Fruit fly (Drosophila melanogaster) whole organism, embryonic: ENCODE results near the gene Lst8.
A peak's percentile ranks its signal among the peaks of the same experiment; 100 is the strongest.

Source experiments
- Atf3 ChIP-seq: fragments of 200-800 bp; sonication (Bioruptor generic); optimal IDR thresholded peaks from 3 replicates; lab custom pipeline; 2016; ENCODE audit warnings: missing biosample characterization, missing genetic modification characterization
- CG10565 ChIP-seq: fragments of 200-800 bp; sonication (Bioruptor generic); optimal IDR thresholded peaks from 3 replicates; lab custom pipeline; 2016; ENCODE audit warnings: missing biosample characterization, mild to moderate bottlenecking, missing genetic modification characterization
- CG10654 ChIP-seq: fragments of 200-800 bp; sonication (Bioruptor generic); optimal IDR thresholded peaks from 2 replicates; lab custom pipeline; 2016; ENCODE audit warnings: missing biosample characterization, missing genetic modification characterization
- CG11504 ChIP-seq: fragments of 200-800 bp; sonication (Bioruptor generic); optimal IDR thresholded peaks from 3 replicates; lab custom pipeline; 2019; ENCODE audit warnings: missing biosample characterization, mild to moderate bottlenecking, missing genetic modification characterization, moderate library complexity
- CG12659 ChIP-seq: fragments of 200-800 bp; sonication (Bioruptor generic); optimal IDR thresholded peaks from 3 replicates; lab custom pipeline; 2017; ENCODE audit warnings: mild to moderate bottlenecking, missing biosample characterization, missing genetic modification reagents, missing genetic modification characterization
- CG14014 ChIP-seq: fragments of 200-800 bp; sonication (Bioruptor generic); IDR thresholded peaks from 2 replicates; pipeline ENCODE4 v1.3.6; 2022; ENCODE audit warnings: missing biosample characterization, missing genetic modification characterization
- CG1529 ChIP-seq: fragments of 200-800 bp; sonication (Bioruptor generic); optimal IDR thresholded peaks from 3 replicates; lab custom pipeline; 2018; ENCODE audit warnings: missing biosample characterization, missing genetic modification characterization
- CG16815 ChIP-seq: fragments of 200-800 bp; sonication (Bioruptor generic); optimal IDR thresholded peaks from 3 replicates; lab custom pipeline; 2017; ENCODE audit warnings: missing biosample characterization, mild to moderate bottlenecking, missing genetic modification characterization
- CG1792 ChIP-seq: fragments of 200-800 bp; sonication (Bioruptor generic); optimal IDR thresholded peaks from 2 replicates; lab custom pipeline; 2016; ENCODE audit warnings: missing biosample characterization, missing genetic modification characterization
- CG18476 ChIP-seq: fragments of 200-800 bp; sonication (Bioruptor generic); optimal IDR thresholded peaks from 2 replicates; lab custom pipeline; 2016; ENCODE audit warnings: missing biosample characterization, mild to moderate bottlenecking, missing genetic modification characterization
- CG3163 ChIP-seq: fragments of 200-800 bp; sonication (Bioruptor generic); optimal IDR thresholded peaks from 3 replicates; lab custom pipeline; 2016; ENCODE audit warnings: missing biosample characterization, missing genetic modification characterization
- CG33213 ChIP-seq: fragments of 200-800 bp; sonication (Bioruptor generic); optimal IDR thresholded peaks from 3 replicates; lab custom pipeline; 2016; ENCODE audit warnings: missing biosample characterization, missing genetic modification characterization
- CG5953 ChIP-seq: fragments of 200-800 bp; sonication (Bioruptor generic); IDR thresholded peaks from 2 replicates; pipeline ENCODE4 v1.3.6; 2022; ENCODE audit warnings: missing biosample characterization, missing genetic modification characterization
- CG7271 ChIP-seq: fragments of 200-800 bp; sonication (Bioruptor generic); optimal IDR thresholded peaks from 2 replicates; lab custom pipeline; 2018; ENCODE audit warnings: missing biosample characterization, mild to moderate bottlenecking, missing genetic modification characterization, moderate library complexity
- CG7786 ChIP-seq: fragments of 200-800 bp; sonication (Bioruptor generic); optimal IDR thresholded peaks from 2 replicates; lab custom pipeline; 2016; ENCODE audit warnings: missing biosample characterization, missing genetic modification characterization
- CG9876 ChIP-seq: fragments of 200-800 bp; sonication (Bioruptor generic); optimal IDR thresholded peaks from 2 replicates; lab custom pipeline; 2016; ENCODE audit warnings: missing biosample characterization, missing genetic modification characterization
- Camta ChIP-seq: fragments of 200-800 bp; sonication (Bioruptor generic); optimal IDR thresholded peaks from 2 replicates; lab custom pipeline; 2016; ENCODE audit warnings: missing biosample characterization, missing genetic modification characterization
- CrebB ChIP-seq: fragments of 200-800 bp; sonication (Bioruptor generic); optimal IDR thresholded peaks from 3 replicates; lab custom pipeline; 2018; ENCODE audit warnings: missing biosample characterization, mild to moderate bottlenecking, missing genetic modification characterization
- Fer3 ChIP-seq: fragments of 200-800 bp; sonication (Bioruptor generic); optimal IDR thresholded peaks from 2 replicates; lab custom pipeline; 2018; ENCODE audit warnings: missing biosample characterization, mild to moderate bottlenecking, missing genetic modification characterization, moderate library complexity
- HLH54F ChIP-seq: fragments of 200-800 bp; sonication (Bioruptor generic); optimal IDR thresholded peaks from 3 replicates; lab custom pipeline; 2016; ENCODE audit warnings: missing biosample characterization, missing genetic modification characterization
- Mrtf ChIP-seq: fragments of 200-800 bp; sonication (Bioruptor generic); IDR thresholded peaks from 3 replicates; pipeline ENCODE4 v1.3.6; 2022; ENCODE audit warnings: missing biosample characterization, missing genetic modification characterization
- Nf-YC ChIP-seq: fragments of 200-800 bp; optimal IDR thresholded peaks from 3 replicates; lab custom pipeline; 2019; ENCODE audit warnings: missing biosample characterization, mild to moderate bottlenecking, missing genetic modification characterization, moderate library complexity
- Oli ChIP-seq: fragments of 200-800 bp; sonication (Bioruptor generic); optimal IDR thresholded peaks from 2 replicates; lab custom pipeline; 2018; ENCODE audit warnings: missing biosample characterization, mild to moderate bottlenecking, missing genetic modification characterization, moderate library complexity
- Optix ChIP-seq: fragments of 200-800 bp; sonication (Bioruptor generic); IDR thresholded peaks from 3 replicates; pipeline ENCODE4 v1.3.6; 2022; ENCODE audit warnings: missing biosample characterization, missing genetic modification characterization
- Side ChIP-seq: fragments of 200-800 bp; sonication (Bioruptor generic); optimal IDR thresholded peaks from 2 replicates; lab custom pipeline; 2016; ENCODE audit warnings: missing biosample characterization, missing genetic modification characterization
- Spps ChIP-seq: fragments of 200-800 bp; sonication (Bioruptor generic); optimal IDR thresholded peaks from 2 replicates; lab custom pipeline; 2018; ENCODE audit warnings: missing biosample characterization, mild to moderate bottlenecking, missing genetic modification characterization
- Sry-β ChIP-seq: fragments of 200-800 bp; sonication (Bioruptor generic); optimal IDR thresholded peaks from 2 replicates; lab custom pipeline; 2018; ENCODE audit warnings: missing biosample characterization, mild to moderate bottlenecking, missing genetic modification characterization, moderate library complexity
- Sry-δ ChIP-seq: fragments of 200-800 bp; sonication (Bioruptor generic); optimal IDR thresholded peaks from 2 replicates; lab custom pipeline; 2016; ENCODE audit warnings: missing biosample characterization, missing genetic modification characterization
- Vsx1 ChIP-seq: fragments of 200-800 bp; sonication (Bioruptor generic); optimal IDR thresholded peaks from 2 replicates; lab custom pipeline; 2017; ENCODE audit warnings: missing biosample characterization, mild to moderate bottlenecking, missing genetic modification characterization, missing genetic modification reagents
- bab2 ChIP-seq: fragments of 200-800 bp; sonication (Bioruptor generic); optimal IDR thresholded peaks from 2 replicates; lab custom pipeline; 2016; ENCODE audit warnings: missing biosample characterization, missing genetic modification characterization
- cas ChIP-seq: fragments of 200-800 bp; sonication (Bioruptor generic); IDR thresholded peaks from 2 replicates; pipeline ENCODE4 v1.3.6; 2022; ENCODE audit warnings: missing biosample characterization, missing genetic modification characterization
- cg ChIP-seq: fragments of 200-800 bp; sonication (Bioruptor generic); optimal IDR thresholded peaks from 3 replicates; lab custom pipeline; 2019; ENCODE audit warnings: missing biosample characterization, mild to moderate bottlenecking, missing genetic modification characterization, moderate library complexity
- dan ChIP-seq: fragments of 200-800 bp; sonication (Bioruptor generic); IDR thresholded peaks from 2 replicates; pipeline ENCODE4 v1.3.6; 2022; ENCODE audit warnings: missing biosample characterization, missing genetic modification characterization
- dmrt11E ChIP-seq: fragments of 200-800 bp; sonication (Bioruptor generic); optimal IDR thresholded peaks from 3 replicates; lab custom pipeline; 2018; ENCODE audit warnings: missing biosample characterization, mild to moderate bottlenecking, missing genetic modification characterization, moderate library complexity
- exex ChIP-seq: fragments of 200-800 bp; sonication (Bioruptor generic); optimal IDR thresholded peaks from 4 replicates; lab custom pipeline; 2018; ENCODE audit warnings: missing biosample characterization, mild to moderate bottlenecking, missing genetic modification characterization, moderate library complexity
- eyg ChIP-seq: fragments of 200-800 bp; sonication (Bioruptor generic); optimal IDR thresholded peaks from 3 replicates; lab custom pipeline; 2016; ENCODE audit warnings: missing biosample characterization, missing genetic modification characterization
- fru ChIP-seq: fragments of >200 bp; optimal IDR thresholded peaks from 2 replicates; lab custom pipeline; 2017
- gcm ChIP-seq: fragments of 200-800 bp; sonication (Bioruptor generic); optimal IDR thresholded peaks from 2 replicates; lab custom pipeline; 2019; ENCODE audit warnings: missing biosample characterization, mild to moderate bottlenecking, missing genetic modification characterization, moderate library complexity
- h ChIP-seq: fragments of >200 bp; optimal IDR thresholded peaks from 2 replicates; lab custom pipeline; 2017
- klu ChIP-seq: fragments of 200-800 bp; sonication (Bioruptor generic); IDR thresholded peaks from 2 replicates; pipeline ENCODE4 v1.3.6; 2022; ENCODE audit warnings: missing biosample characterization, missing genetic modification characterization
- lov ChIP-seq, 2 experiments: fragments of 200-800 bp in 1 of 2; fragments of >200 bp in 1 of 2; sonication (Bioruptor generic) in 1 of 2; IDR thresholded peaks in 1 of 2; optimal IDR thresholded peaks in 1 of 2; 2 replicates in 1 of 2; 3 replicates in 1 of 2; pipeline versions ENCODE4 v1.3.6 to Lab custom; 2017 to 2022; ENCODE audit warnings: missing biosample characterization in 1 of 2, missing genetic modification characterization in 1 of 2
- odd ChIP-seq: fragments of 200-800 bp; sonication (Bioruptor generic); optimal IDR thresholded peaks from 2 replicates; lab custom pipeline; 2017; ENCODE audit warnings: missing biosample characterization, mild to moderate bottlenecking, missing genetic modification characterization
- pan ChIP-seq, 4 experiments: fragments of >200 bp in 3 of 4; fragments of 200-800 bp in 1 of 4; sonication (Bioruptor generic) in 1 of 4; optimal IDR thresholded peaks in 3 of 4; IDR thresholded peaks in 1 of 4; 2 replicates each; pipeline versions ENCODE4 v1.3.6 to Lab custom; 2017 to 2022; ENCODE audit warnings: missing biosample characterization in 2 of 4, missing genetic modification characterization in 2 of 4, mixed read lengths in 1 of 4
- row ChIP-seq: fragments of 200-800 bp; sonication (Bioruptor generic); IDR thresholded peaks from 3 replicates; pipeline ENCODE4 v1.3.6; 2022; ENCODE audit warnings: missing biosample characterization, missing genetic modification characterization
- slou ChIP-seq: fragments of 200-800 bp; sonication (Bioruptor generic); optimal IDR thresholded peaks from 3 replicates; lab custom pipeline; 2016; ENCODE audit warnings: missing biosample characterization, missing genetic modification characterization
- sqz ChIP-seq: fragments of 200-800 bp; sonication (Bioruptor generic); optimal IDR thresholded peaks from 3 replicates; lab custom pipeline; 2018; ENCODE audit warnings: missing biosample characterization, mild to moderate bottlenecking, missing genetic modification characterization
- ssp ChIP-seq: fragments of 200-800 bp; sonication (Bioruptor generic); IDR thresholded peaks from 2 replicates; pipeline ENCODE4 v1.3.6; 2022; ENCODE audit warnings: missing biosample characterization, missing genetic modification characterization
- tll ChIP-seq, 2 experiments: fragments of 200-800 bp in 1 of 2; fragments of >200 bp in 1 of 2; sonication (Bioruptor generic) in 1 of 2; optimal IDR thresholded peaks; 2 replicates each; lab custom pipeline; 2017 to 2019; ENCODE audit warnings: missing biosample characterization in 2 of 2, missing genetic modification characterization in 2 of 2, mild to moderate bottlenecking in 1 of 2, moderate library complexity in 1 of 2
- usp ChIP-seq: fragments of >200 bp; optimal IDR thresholded peaks from 2 replicates; lab custom pipeline; 2017; ENCODE audit warnings: missing biosample characterization, missing genetic modification characterization
- zfh1 ChIP-seq: fragments of 200-800 bp; sonication (Bioruptor generic); IDR thresholded peaks from 3 replicates; pipeline ENCODE4 v1.3.6; 2022; ENCODE audit warnings: missing biosample characterization, missing genetic modification characterization

Gene Lst8

DNA sequence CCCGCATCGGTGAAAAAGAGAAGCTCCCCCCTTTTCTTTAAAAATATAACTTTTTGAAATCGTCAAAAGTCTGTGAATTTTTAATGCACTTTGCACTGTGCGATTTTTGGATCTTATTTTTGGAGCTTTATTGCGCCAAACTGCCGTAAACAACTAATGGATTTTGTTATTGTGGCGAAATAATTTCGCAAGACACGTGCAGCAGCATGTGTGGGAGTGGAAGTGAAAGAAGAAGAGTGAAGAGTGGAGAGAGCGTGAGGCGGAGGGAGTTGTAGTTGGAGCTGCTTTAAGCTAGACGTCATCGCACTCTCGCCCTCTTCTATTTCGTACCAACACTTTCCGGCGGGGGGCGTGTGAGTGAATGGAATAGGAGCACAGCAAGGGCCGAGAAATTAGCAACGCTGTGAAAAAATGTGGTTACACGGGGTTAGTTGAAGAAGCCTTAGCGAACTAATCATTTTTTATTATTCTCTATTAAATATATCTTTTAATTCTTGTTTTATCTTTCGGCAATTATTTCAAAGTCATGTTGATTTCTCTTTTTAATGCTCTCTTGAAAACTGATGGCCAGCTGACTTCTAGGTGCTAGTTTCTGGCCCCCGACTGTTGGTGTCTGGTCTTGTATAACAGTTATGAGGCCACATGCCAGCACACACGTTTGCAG, 22.2 kb downstream of the Lst8 start (continued):
- TF ChIP-seq gcm (GFP tag; lab: Kevin White, UChicago), result peak; percentile 93
- peak; percentile 39 for TF ChIP-seq Side (GFP tag; lab: Kevin White, UChicago)
- TF ChIP-seq CG10654 (GFP tag; lab: Kevin White, UChicago), result peak; percentile 82
- TF ChIP-seq ssp (GFP tag; lab: Robert Waterston, UW), result peak; percentile 85
- peak; percentile 93 for TF ChIP-seq Fer3
- TF ChIP-seq CG18476, result peak; percentile 90
- TF ChIP-seq fru, result no peak
- TF ChIP-seq Nf-YC (tag; lab: Kevin White, UChicago), result peak; percentile 87
- peak; percentile 90 for TF ChIP-seq sqz (GFP tag; lab: Kevin White, UChicago)
- TF ChIP-seq CG5953 (GFP tag; lab: Robert Waterston, UW), result peak; percentile 89
- no peak for TF ChIP-seq Sry-δ (GFP tag; lab: Kevin White, UChicago)
- peak; percentile 95 for TF ChIP-seq CG11504 (tag; lab: Kevin White, UChicago)
- peak; percentile 31 for TF ChIP-seq Sry-β (GFP tag; lab: Kevin White, UChicago)
- TF ChIP-seq Optix (GFP tag; lab: Robert Waterston, UW), result peak; percentile 92
- peak; percentile 78 for TF ChIP-seq dmrt11E (tag; lab: Kevin White, UChicago)
- TF ChIP-seq tll (GFP tag; optimal IDR thresholded peaks at IDR 0.05; lab: Kevin White, UChicago), result no peak
- peak; percentile 92 for TF ChIP-seq Vsx1 (GFP tag; lab: Kevin White, UChicago)
- peak; percentile 29 for TF ChIP-seq CG10565 (GFP tag; lab: Kevin White, UChicago)
- peak; percentile 65 for TF ChIP-seq slou (GFP tag; lab: Kevin White, UChicago)
- TF ChIP-seq zfh1 (GFP tag; lab: Robert Waterston, UW), result peak; percentile 93
- peak; percentile 60 for TF ChIP-seq exex
- peak; percentile 90 for TF ChIP-seq CG1529 (GFP tag; lab: Kevin White, UChicago)
- peak; percentile 38; the same call in 1 of the 2 replicates for TF ChIP-seq dan (GFP tag; lab: Robert Waterston, UW)
- TF ChIP-seq row (GFP tag; lab: Robert Waterston, UW), result peak; percentile 97
- peak; percentile 96 for TF ChIP-seq Oli (tag; lab: Kevin White, UChicago)
- TF ChIP-seq Atf3, result peak; percentile 35
- peak; percentile 92 for TF ChIP-seq odd
- peak; percentile 87 for TF ChIP-seq klu (GFP tag; lab: Robert Waterston, UW)
- peak; percentile 92 for TF ChIP-seq CrebB (tag; lab: Kevin White, UChicago)
- peak; percentile 89 for TF ChIP-seq Mrtf (GFP tag; lab: Robert Waterston, UW)
- TF ChIP-seq bab2 (GFP tag; lab: Kevin White, UChicago), result peak; percentile 65
- no peak for TF ChIP-seq CG3163 (GFP tag; lab: Kevin White, UChicago)
- no peak for TF ChIP-seq pan (optimal IDR thresholded peaks at IDR 0.05; lab: Kevin White, UChicago)
- TF ChIP-seq pan (GFP tag; optimal IDR thresholded peaks at IDR 0.05 in 1 of 2, IDR thresholded peaks at IDR 0.05 in 1 of 2), result peak in 1 of 2 experiments; percentile 93
- peak; percentile 52 for TF ChIP-seq CG7786 (GFP tag; lab: Kevin White, UChicago)
- TF ChIP-seq lov (optimal IDR thresholded peaks at IDR 0.05; lab: Kevin White, UChicago), result no peak
- peak; percentile 82; the same call in 2 of the 3 replicates for TF ChIP-seq lov (GFP tag; IDR thresholded peaks at IDR 0.05; lab: Robert Waterston, UW)
- peak; percentile 56 for TF ChIP-seq HLH54F (GFP tag; lab: Kevin White, UChicago)
- no peak for TF ChIP-seq CG9876
- no peak for TF ChIP-seq CG1792 (GFP tag; lab: Kevin White, UChicago)
- peak; percentile 88 for TF ChIP-seq Spps (tag; lab: Kevin White, UChicago)
- TF ChIP-seq CG16815 (GFP tag; lab: Kevin White, UChicago), result peak; percentile 91
- peak; percentile 9 for TF ChIP-seq CG33213 (GFP tag; lab: Kevin White, UChicago)
- TF ChIP-seq h (lab: Kevin White, UChicago), result no peak
- peak; percentile 84 for TF ChIP-seq cas (GFP tag; lab: Robert Waterston, UW)
- no peak for TF ChIP-seq eyg (GFP tag; lab: Kevin White, UChicago)
- TF ChIP-seq CG14014 (GFP tag; lab: Robert Waterston, UW), result peak; percentile 92
- TF ChIP-seq CG7271 (tag; lab: Kevin White, UChicago), result peak; percentile 61
- peak; percentile 59 for TF ChIP-seq Camta (GFP tag; lab: Kevin White, UChicago)
- peak; percentile 47 for TF ChIP-seq cg (GFP tag; lab: Kevin White, UChicago)
- TF ChIP-seq CG12659, result peak; percentile 97
- TF ChIP-seq usp, result no peak
